Worm (Caenorhabditis elegans) whole organism, young adult: Measurements from ENCODE around the gene ZC13.10.

Experiments
- B0261.1 ChIP-seq: sonication (generic microtip); optimal IDR thresholded peaks from 2 replicates; lab custom pipeline; 2016; ENCODE audit warnings: mild to moderate bottlenecking, missing genetic modification characterization, moderate library complexity, missing compliant biosample characterization
- B0336.3 ChIP-seq: fragments of 200-800 bp; sonication (Bioruptor generic); IDR thresholded peaks from 2 replicates; pipeline ENCODE4 v1.3.6; 2022; ENCODE audit warnings: missing genetic modification characterization, missing compliant biosample characterization
- C06A6.2 ChIP-seq: fragments of 200-800 bp; sonication (Bioruptor generic); conservative IDR thresholded peaks from 2 replicates; pipeline ENCODE4 v1.3.6; 2022; ENCODE audit warnings: missing genetic modification characterization, missing compliant biosample characterization
- F10E7.11 ChIP-seq: sonication (generic microtip); optimal IDR thresholded peaks from 2 replicates; lab custom pipeline; 2017; ENCODE audit warnings: mild to moderate bottlenecking, missing genetic modification characterization, moderate library complexity, missing compliant biosample characterization
- F22D6.2 ChIP-seq: sonication (generic microtip); optimal IDR thresholded peaks from 2 replicates; lab custom pipeline; 2016; ENCODE audit warnings: mild to moderate bottlenecking, missing genetic modification characterization, missing compliant biosample characterization
- F23B12.7 ChIP-seq: sonication (generic microtip); optimal IDR thresholded peaks from 2 replicates; lab custom pipeline; 2017; ENCODE audit warnings: missing genetic modification characterization, mild to moderate bottlenecking, missing compliant biosample characterization, antibody characterized with exemption, moderate library complexity; ENCODE audit not compliant: insufficient read depth
- F49E8.2 ChIP-seq: sonication (generic microtip); optimal IDR thresholded peaks from 3 replicates; lab custom pipeline; 2017; ENCODE audit warnings: missing genetic modification characterization, mild to moderate bottlenecking, missing compliant biosample characterization, antibody characterized with exemption, moderate library complexity; ENCODE audit not compliant: insufficient read depth
- F52B5.7 ChIP-seq: sonication (generic microtip); optimal IDR thresholded peaks from 2 replicates; lab custom pipeline; 2016; ENCODE audit warnings: mild to moderate bottlenecking, missing genetic modification characterization, missing compliant biosample characterization
- K11D2.4 ChIP-seq: fragments of 200-800 bp; sonication (Bioruptor generic); IDR thresholded peaks from 2 replicates; pipeline ENCODE4 v1.3.6; 2022; ENCODE audit warnings: missing genetic modification reagents, missing genetic modification characterization, missing compliant biosample characterization
- T26A5.8 ChIP-seq: sonication (generic microtip); optimal IDR thresholded peaks from 2 replicates; lab custom pipeline; 2016; ENCODE audit warnings: missing genetic modification characterization, missing compliant biosample characterization
- Y53G8AR.9 ChIP-seq: fragments of 200-800 bp; sonication (Bioruptor generic); conservative IDR thresholded peaks from 2 replicates; pipeline ENCODE4 v1.3.6; 2022; ENCODE audit warnings: missing genetic modification reagents, missing genetic modification characterization, missing compliant biosample characterization
- Y79H2A.3 ChIP-seq: fragments of 200-800 bp; sonication (Bioruptor generic); conservative IDR thresholded peaks from 2 replicates; pipeline ENCODE4 v1.3.6; 2022; ENCODE audit warnings: missing genetic modification reagents, missing genetic modification characterization, missing compliant biosample characterization
- Y95B8A.8 ChIP-seq: fragments of 200-800 bp; sonication (Bioruptor generic); IDR thresholded peaks from 2 replicates; pipeline ENCODE4 v1.3.6; 2022; ENCODE audit warnings: missing genetic modification reagents, missing genetic modification characterization, missing compliant biosample characterization
- attf-5 ChIP-seq: fragments of 200-800 bp; sonication (Bioruptor generic); optimal IDR thresholded peaks from 2 replicates; lab custom pipeline; 2018; ENCODE audit warnings: mild to moderate bottlenecking, missing genetic modification characterization, missing compliant biosample characterization
- attf-6 ChIP-seq: fragments of 200-800 bp; sonication (Bioruptor generic); IDR thresholded peaks from 2 replicates; pipeline ENCODE4 v1.3.6; 2022; ENCODE audit warnings: missing genetic modification reagents, missing genetic modification characterization, missing compliant biosample characterization
- bed-1 ChIP-seq: fragments of 200-800 bp; sonication (Bioruptor generic); IDR thresholded peaks from 2 replicates; pipeline ENCODE4 v1.3.6; 2022; ENCODE audit warnings: missing genetic modification reagents, missing genetic modification characterization, missing compliant biosample characterization
- cebp-1 ChIP-seq, 2 experiments: fragments of 200-800 bp in 1 of 2; sonication (Bioruptor generic) in 1 of 2; sonication (generic microtip) in 1 of 2; IDR thresholded peaks in 1 of 2; optimal IDR thresholded peaks in 1 of 2; 2 replicates each; pipeline versions ENCODE4 v1.3.6 to Lab custom; 2017 to 2022; ENCODE audit warnings: missing compliant biosample characterization in 2 of 2, missing genetic modification characterization in 2 of 2, mild to moderate bottlenecking in 1 of 2, missing genetic modification reagents in 1 of 2, moderate library complexity in 1 of 2
- ceh-79 ChIP-seq: sonication (generic microtip); optimal IDR thresholded peaks from 2 replicates; lab custom pipeline; 2017; ENCODE audit warnings: mild to moderate bottlenecking, missing genetic modification characterization, missing compliant biosample characterization
- ceh-91 ChIP-seq: fragments of 200-800 bp; sonication (Bioruptor generic); IDR thresholded peaks from 2 replicates; pipeline ENCODE4 v1.3.6; 2022; ENCODE audit warnings: missing genetic modification reagents, missing genetic modification characterization, missing compliant biosample characterization
- chd-7 ChIP-seq: sonication (generic microtip); optimal IDR thresholded peaks from 2 replicates; lab custom pipeline; 2016; ENCODE audit warnings: mild to moderate bottlenecking, missing genetic modification characterization, moderate library complexity, missing compliant biosample characterization
- die-1 ChIP-seq: sonication (generic microtip); optimal IDR thresholded peaks from 2 replicates; lab custom pipeline; 2016; ENCODE audit warnings: missing genotype, mild to moderate bottlenecking, missing genetic modification characterization, missing compliant biosample characterization
- dox-1 ChIP-seq: fragments of 200-800 bp; sonication (Bioruptor generic); IDR thresholded peaks from 2 replicates; pipeline ENCODE4 v1.3.6; 2022; ENCODE audit warnings: missing genetic modification reagents, missing genetic modification characterization, missing compliant biosample characterization
- egl-18 ChIP-seq: fragments of 200-800 bp; sonication (Bioruptor generic); IDR thresholded peaks from 2 replicates; pipeline ENCODE4 v1.3.6; 2022; ENCODE audit warnings: missing genetic modification reagents, missing genetic modification characterization, missing compliant biosample characterization
- egl-44 ChIP-seq: fragments of 200-800 bp; sonication (Bioruptor generic); IDR thresholded peaks from 2 replicates; pipeline ENCODE4 v1.3.6; 2022; ENCODE audit warnings: missing genetic modification reagents, missing genetic modification characterization, missing compliant biosample characterization
- egrh-3 ChIP-seq: fragments of 200-800 bp; sonication (Bioruptor generic); IDR thresholded peaks from 2 replicates; pipeline ENCODE4 v1.3.6; 2022; ENCODE audit warnings: missing genetic modification reagents, missing genetic modification characterization, missing compliant biosample characterization
- fkh-3 ChIP-seq: sonication (generic microtip); optimal IDR thresholded peaks from 2 replicates; lab custom pipeline; 2016; ENCODE audit warnings: mild to moderate bottlenecking, missing genetic modification characterization, missing compliant biosample characterization
- him-1 ChIP-seq: sonication (generic microtip); optimal IDR thresholded peaks from 2 replicates; lab custom pipeline; 2016; ENCODE audit warnings: missing genotype, missing genetic modification reagents, missing genetic modification characterization, missing compliant biosample characterization
- hsf-1 ChIP-seq: fragments of 200-800 bp; sonication (Bioruptor generic); IDR thresholded peaks from 2 replicates; pipeline ENCODE4 v1.3.6; 2022; ENCODE audit warnings: missing genetic modification reagents, missing genetic modification characterization, missing compliant biosample characterization
- lin-26 ChIP-seq: fragments of 200-800 bp; sonication (Bioruptor generic); IDR thresholded peaks from 2 replicates; pipeline ENCODE4 v1.3.6; 2022; ENCODE audit warnings: missing genetic modification reagents, missing genetic modification characterization, missing compliant biosample characterization
- lin-40 ChIP-seq: sonication (generic microtip); optimal IDR thresholded peaks from 2 replicates; lab custom pipeline; 2016; ENCODE audit warnings: missing genetic modification characterization, mild to moderate bottlenecking, missing compliant biosample characterization, missing genotype, missing genetic modification reagents
- lsy-27 ChIP-seq: sonication (generic microtip); optimal IDR thresholded peaks from 2 replicates; lab custom pipeline; 2017; ENCODE audit warnings: missing genetic modification characterization, mild to moderate bottlenecking, missing compliant biosample characterization, antibody characterized with exemption, missing genotype, borderline replicate concordance; ENCODE audit not compliant: insufficient read depth
- madf-8 ChIP-seq: fragments of 200-800 bp; sonication (Bioruptor generic); conservative IDR thresholded peaks from 2 replicates; pipeline ENCODE4 v1.3.6; 2022; ENCODE audit warnings: missing genetic modification reagents, missing genetic modification characterization, missing compliant biosample characterization
- mel-28 ChIP-seq: sonication (generic microtip); optimal IDR thresholded peaks from 2 replicates; lab custom pipeline; 2016; ENCODE audit warnings: borderline replicate concordance, mild to moderate bottlenecking, missing genetic modification characterization, missing compliant biosample characterization
- nfya-2 ChIP-seq: fragments of 200-800 bp; sonication (Bioruptor generic); IDR thresholded peaks from 2 replicates; pipeline ENCODE4 v1.3.6; 2022; ENCODE audit warnings: missing genetic modification reagents, missing genetic modification characterization, missing compliant biosample characterization
- nhr-27 ChIP-seq: fragments of 200-800 bp; sonication (Bioruptor generic); optimal IDR thresholded peaks from 2 replicates; lab custom pipeline; 2018; ENCODE audit warnings: mild to moderate bottlenecking, missing genetic modification characterization, moderate library complexity, missing compliant biosample characterization
- nhr-90 ChIP-seq: sonication (generic microtip); optimal IDR thresholded peaks from 2 replicates; lab custom pipeline; 2016; ENCODE audit warnings: missing genotype, mild to moderate bottlenecking, missing genetic modification characterization, missing compliant biosample characterization
- rpc-1 ChIP-seq, 2 experiments: fragments of 150-350 bp in 1 of 2; sonication (generic microtip) in 1 of 2; optimal IDR thresholded peaks; 2 replicates each; lab custom pipeline; 2014 to 2018; ENCODE audit warnings: missing biosample characterization in 1 of 2, missing genetic modification characterization in 1 of 2, missing genetic modification reagents in 1 of 2, missing genotype in 1 of 2
- snpc-1.1 ChIP-seq: sonication (generic microtip); optimal IDR thresholded peaks from 2 replicates; lab custom pipeline; 2017; ENCODE audit warnings: missing genetic modification characterization, mild to moderate bottlenecking, missing compliant biosample characterization, antibody characterized with exemption, moderate library complexity, missing genotype, missing genetic modification reagents; ENCODE audit not compliant: insufficient read depth
- snpc-1.3 ChIP-seq: sonication (generic microtip); optimal IDR thresholded peaks from 2 replicates; lab custom pipeline; 2017; ENCODE audit warnings: missing genetic modification characterization, mild to moderate bottlenecking, missing compliant biosample characterization, antibody characterized with exemption, moderate library complexity, missing genotype, missing genetic modification reagents; ENCODE audit not compliant: insufficient read depth
- snpc-3.4 ChIP-seq: sonication (generic microtip); optimal IDR thresholded peaks from 2 replicates; lab custom pipeline; 2017; ENCODE audit warnings: missing genetic modification characterization, mild to moderate bottlenecking, missing compliant biosample characterization, antibody characterized with exemption, moderate library complexity, missing genotype, missing genetic modification reagents
- xnd-1 ChIP-seq: sonication (generic microtip); optimal IDR thresholded peaks from 2 replicates; lab custom pipeline; 2016; ENCODE audit warnings: missing genotype, missing genetic modification reagents, missing genetic modification characterization, missing compliant biosample characterization
- zim-3 ChIP-seq: sonication (generic microtip); optimal IDR thresholded peaks from 2 replicates; lab custom pipeline; 2017; ENCODE audit warnings: mild to moderate bottlenecking, missing genetic modification characterization, moderate library complexity, missing compliant biosample characterization
- ztf-18 ChIP-seq: sonication (generic microtip); optimal IDR thresholded peaks from 2 replicates; lab custom pipeline; 2016; ENCODE audit warnings: missing genotype, mild to moderate bottlenecking, missing genetic modification characterization, missing compliant biosample characterization
- ztf-22 ChIP-seq: fragments of 200-800 bp; sonication (Bioruptor generic); optimal IDR thresholded peaks from 2 replicates; lab custom pipeline; 2018; ENCODE audit warnings: mild to moderate bottlenecking, missing genetic modification characterization, moderate library complexity, missing compliant biosample characterization
- ztf-26 ChIP-seq: sonication (generic microtip); optimal IDR thresholded peaks from 2 replicates; lab custom pipeline; 2017; ENCODE audit warnings: missing genetic modification characterization, missing compliant biosample characterization
- ztf-6 ChIP-seq: fragments of 200-800 bp; sonication (Bioruptor generic); IDR thresholded peaks from 2 replicates; pipeline ENCODE4 v1.3.6; 2022; ENCODE audit warnings: missing genetic modification reagents, missing genetic modification characterization, missing compliant biosample characterization

ZC13.10 gene

DNA sequence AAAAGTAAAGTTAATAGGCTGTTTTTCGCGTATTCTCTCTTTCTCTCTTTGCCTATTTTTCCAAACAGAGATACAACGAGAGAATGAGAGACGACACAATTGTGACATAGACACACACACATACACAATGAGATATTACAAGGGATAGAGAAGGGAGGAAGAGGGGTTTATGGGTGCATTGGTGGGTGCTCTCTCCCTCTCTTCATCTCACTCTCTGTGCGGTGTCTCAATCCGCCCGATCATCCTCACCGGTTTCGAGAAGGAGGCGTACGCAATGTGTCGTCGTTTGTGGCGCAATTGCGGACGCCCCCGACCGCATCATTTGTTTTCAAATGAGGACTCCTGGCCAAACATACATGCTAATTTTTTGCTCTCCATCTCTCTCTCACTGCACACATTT, 47.1 kb upstream of the ZC13.10 start (continued):
- TF ChIP-seq Y79H2A.3 (GFP tag; lab: Robert Waterston, UW): no peak
- TF ChIP-seq ztf-18 (tag; lab: Kevin White, UChicago): no peak
- 0 out of 2 replicates have a peak, but pooled peaks have one; percentile 41 for TF ChIP-seq ztf-6 (GFP tag; lab: Robert Waterston, UW)
- TF ChIP-seq ztf-22 (GFP tag; lab: Kevin White, UChicago): no peak
- peak; percentile 90 for TF ChIP-seq lin-40 (tag; lab: Kevin White, UChicago)
- TF ChIP-seq cebp-1 (GFP tag; IDR thresholded peaks at IDR 0.05; lab: Robert Waterston, UW): 0 out of 2 replicates have a peak, but pooled peaks have one; percentile 21
- peak; percentile 84 for TF ChIP-seq cebp-1 (tag; optimal IDR thresholded peaks at IDR 0.05; lab: Kevin White, UChicago)
- no peak for TF ChIP-seq lsy-27
- no peak for TF ChIP-seq T26A5.8 (tag; lab: Kevin White, UChicago)
- TF ChIP-seq egl-44 (GFP tag; lab: Robert Waterston, UW): 0 out of 2 replicates have a peak, but pooled peaks have one; percentile 22
- TF ChIP-seq K11D2.4 (GFP tag; lab: Robert Waterston, UW): peak; percentile 66; the same call in 1 of the 2 replicates
- TF ChIP-seq mel-28 (tag; lab: Kevin White, UChicago): no peak
- TF ChIP-seq die-1 (tag; lab: Kevin White, UChicago): peak; percentile 28
- TF ChIP-seq F10E7.11 (tag; lab: Kevin White, UChicago): no peak
- no peak for TF ChIP-seq B0261.1 (tag; lab: Kevin White, UChicago)
- no peak for TF ChIP-seq fkh-3
- no peak for TF ChIP-seq nhr-27 (tag; lab: Kevin White, UChicago)
- TF ChIP-seq snpc-3.4 (tag; lab: Kevin White, UChicago): no peak
- TF ChIP-seq egl-18 (GFP tag; lab: Robert Waterston, UW): no peak
- TF ChIP-seq chd-7 (tag; lab: Kevin White, UChicago): peak; percentile 59
- TF ChIP-seq snpc-1.3: no peak
- TF ChIP-seq C06A6.2 (GFP tag; lab: Robert Waterston, UW): peak; percentile 59
- no peak for TF ChIP-seq F52B5.7 (tag; lab: Kevin White, UChicago)
- TF ChIP-seq nhr-90: no peak
- TF ChIP-seq ztf-26 (tag; lab: Kevin White, UChicago): no peak
- 0 out of 2 replicates have a peak, but pooled peaks have one; percentile 27 for TF ChIP-seq Y95B8A.8 (GFP tag; lab: Robert Waterston, UW)
- TF ChIP-seq bed-1 (GFP tag; lab: Robert Waterston, UW): no peak
- no peak for TF ChIP-seq zim-3 (tag; lab: Kevin White, UChicago)
- 0 out of 2 replicates have a peak, but pooled peaks have one; percentile 42 for TF ChIP-seq hsf-1
- no peak for TF ChIP-seq xnd-1 (tag; lab: Kevin White, UChicago)
- TF ChIP-seq F23B12.7 (tag; lab: Kevin White, UChicago): peak; percentile 4
- no peak for TF ChIP-seq nfya-2
- TF ChIP-seq ceh-91 (GFP tag; lab: Robert Waterston, UW): no peak
- TF ChIP-seq B0336.3 (GFP tag; lab: Robert Waterston, UW): peak; percentile 60; the same call in 1 of the 2 replicates
- TF ChIP-seq F49E8.2 (tag; lab: Kevin White, UChicago): no peak
- TF ChIP-seq lin-26 (GFP tag; lab: Robert Waterston, UW): peak; percentile 59; the same call in 1 of the 2 replicates
- TF ChIP-seq ceh-79 (tag; lab: Kevin White, UChicago): no peak
- no peak for TF ChIP-seq attf-6 (GFP tag; lab: Robert Waterston, UW)
- peak; percentile 49; the same call in 1 of the 2 replicates for TF ChIP-seq dox-1 (GFP tag; lab: Robert Waterston, UW)
- TF ChIP-seq rpc-1 (optimal IDR thresholded peaks at IDR 0.05; lab: Kevin White, UChicago): no peak
- no peak for TF ChIP-seq rpc-1 (tag; optimal IDR thresholded peaks at IDR 0.05; lab: Kevin White, UChicago)
- TF ChIP-seq snpc-1.1 (tag; lab: Kevin White, UChicago): no peak
- TF ChIP-seq madf-8: no peak
- peak; percentile 80 for TF ChIP-seq attf-5 (GFP tag; lab: Kevin White, UChicago)
- no peak for TF ChIP-seq Y53G8AR.9 (GFP tag; lab: Robert Waterston, UW)
- no peak for TF ChIP-seq F22D6.2
- TF ChIP-seq egrh-3 (GFP tag; lab: Robert Waterston, UW): peak; percentile 62
- TF ChIP-seq him-1: no peak
